Worm (Caenorhabditis elegans): Measurements from ENCODE around the gene cox-14.

cox-14 gene

DNA sequence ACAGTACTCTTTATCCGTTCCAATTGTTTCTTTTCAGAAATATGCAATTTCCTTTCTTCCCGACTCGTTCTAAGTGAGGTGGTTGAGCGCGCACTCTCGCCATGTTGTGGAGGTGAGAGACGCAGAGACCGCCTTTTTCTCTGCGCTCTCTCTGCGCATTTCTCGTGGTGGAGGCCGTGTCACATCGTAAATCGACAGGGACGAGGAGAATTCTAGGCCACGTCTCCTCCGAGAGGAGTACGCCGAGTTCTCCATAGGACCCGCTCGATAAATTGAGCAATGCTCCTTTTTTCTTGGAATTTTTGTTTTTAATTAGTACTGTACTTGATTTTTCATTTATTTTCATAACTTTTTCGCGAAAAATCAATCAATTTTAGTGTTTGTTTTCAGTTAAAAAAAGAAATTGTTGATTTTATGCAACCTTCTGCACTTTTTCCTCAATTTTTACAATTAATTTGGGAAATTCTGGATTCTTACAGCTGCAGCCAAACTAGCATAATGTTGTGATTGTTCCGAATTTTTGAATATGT, 52.1 kb downstream of the cox-14 start, which contains the start of gene cnk-1 (continued):
- TF ChIP-seq che-1 (tag; optimal IDR thresholded peaks at IDR 0.05) (no peak), pag-3 (tag; optimal IDR thresholded peaks at IDR 0.05; ENCODE audit: borderline replicate concordance) (no peak), tbx-2 (tag; optimal IDR thresholded peaks at IDR 0.05) (peak; percentile 84), ceh-48 (tag; optimal IDR thresholded peaks at IDR 0.05) (no peak), hlh-13 (GFP tag; optimal IDR thresholded peaks at IDR 0.05) (no peak), nhr-232 (tag; optimal IDR thresholded peaks at IDR 0.05) (no peak), lim-6 (tag; optimal IDR thresholded peaks at IDR 0.05) (peak; percentile 39), T23F11.4 (GFP tag; optimal IDR thresholded peaks at IDR 0.05) (no peak), nhr-11 (tag; optimal IDR thresholded peaks at IDR 0.05) (no peak), madf-2 (tag; optimal IDR thresholded peaks at IDR 0.05) (no peak), hlh-30 (tag; optimal IDR thresholded peaks at IDR 0.05; ENCODE audit: insufficient read depth) (no peak), unc-42 (tag; optimal IDR thresholded peaks at IDR 0.05) (peak; percentile 34), ama-1 (optimal IDR thresholded peaks at IDR 0.05) (no peak), pha-4 (tag; optimal IDR thresholded peaks at IDR 0.05) (no peak), ttx-3 (tag; optimal IDR thresholded peaks at IDR 0.05) (no peak), mec-3 (tag; optimal IDR thresholded peaks at IDR 0.05; ENCODE audit: borderline replicate concordance) (peak; percentile 75), pros-1 (tag; optimal IDR thresholded peaks at IDR 0.05) (no peak), ref-2 (tag; optimal IDR thresholded peaks at IDR 0.05) (peak; percentile 42), hlh-15 (tag; optimal IDR thresholded peaks at IDR 0.05) (no peak), eyg-1 (tag; optimal IDR thresholded peaks at IDR 0.05) (no peak), ceh-34 (tag; optimal IDR thresholded peaks at IDR 0.05) (peak; percentile 62), fax-1 (tag; optimal IDR thresholded peaks at IDR 0.05) (peak; percentile 10), pqm-1 (tag; optimal IDR thresholded peaks at IDR 0.05) (no peak), ztf-16 (tag; optimal IDR thresholded peaks at IDR 0.05) (no peak), syd-9 (tag; optimal IDR thresholded peaks at IDR 0.05) (no peak), npax-4 (tag; optimal IDR thresholded peaks at IDR 0.05) (no peak), ceh-6 (GFP tag; optimal IDR thresholded peaks at IDR 0.05) (no peak), C08G9.2 (tag; optimal IDR thresholded peaks at IDR 0.05) (peak; percentile 90), elt-2 (tag; optimal IDR thresholded peaks at IDR 0.05) (peak; percentile 26), C38D4.7 (GFP tag; optimal IDR thresholded peaks at IDR 0.05) (no peak), pax-1 (tag; optimal IDR thresholded peaks at IDR 0.05) (no peak), gmeb-2 (tag; optimal IDR thresholded peaks at IDR 0.05) (no peak), ceh-18 (tag; optimal IDR thresholded peaks at IDR 0.05) (peak; percentile 55), odd-2 (tag; optimal IDR thresholded peaks at IDR 0.05) (no peak), rnt-1 (tag; optimal IDR thresholded peaks at IDR 0.05) (peak; percentile 51), dve-1 (tag; optimal IDR thresholded peaks at IDR 0.05) (no peak), ets-4 (tag; optimal IDR thresholded peaks at IDR 0.05) (peak; percentile 84)

DNA sequence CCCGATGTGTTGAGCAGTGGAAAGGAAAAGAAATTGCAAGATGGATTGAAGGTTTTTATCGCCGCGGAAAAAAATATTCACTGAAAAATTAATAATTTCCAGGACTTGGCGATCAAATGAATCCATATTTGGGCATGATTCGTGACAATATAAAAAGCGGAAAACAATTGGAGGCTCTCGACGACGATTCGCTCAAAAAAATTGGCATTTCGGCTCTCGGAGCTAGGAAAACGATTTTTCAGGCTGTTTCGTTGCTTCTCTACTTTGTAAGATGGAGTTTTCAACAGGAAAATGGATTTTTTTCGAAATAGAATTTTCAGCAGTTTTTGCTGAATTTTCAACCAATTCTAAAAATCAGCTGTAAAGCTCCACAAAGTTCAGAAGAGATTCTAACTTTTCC, 53.1 kb downstream of the cox-14 start:
- TF ChIP-seq hlh-6 (tag; optimal IDR thresholded peaks at IDR 0.05) (no peak), ceh-24 (tag; optimal IDR thresholded peaks at IDR 0.05) (no peak), gmeb-2 (tag; optimal IDR thresholded peaks at IDR 0.05) (no peak), sox-2 (GFP tag; IDR thresholded peaks at IDR 0.05) (no peak), rnt-1 (tag; optimal IDR thresholded peaks at IDR 0.05) (no peak), ceh-2 (tag; optimal IDR thresholded peaks at IDR 0.05) (no peak), nhr-232 (tag; optimal IDR thresholded peaks at IDR 0.05) (no peak)
